Worm (Caenorhabditis elegans) whole organism, L2 larva: ENCODE data around the gene fbxb-58.

Experiments used
- C34F6.9 ChIP-seq: fragments of 150-350 bp; optimal IDR thresholded peaks from 2 replicates; lab custom pipeline; 2014; ENCODE audit warnings: missing biosample characterization, missing genetic modification characterization
- F13H6.1 ChIP-seq: sonication (generic microtip); optimal IDR thresholded peaks from 2 replicates; lab custom pipeline; 2016; ENCODE audit warnings: missing genetic modification characterization, missing compliant biosample characterization
- R02D3.7 ChIP-seq: fragments of 150-350 bp; optimal IDR thresholded peaks from 2 replicates; lab custom pipeline; 2014; ENCODE audit warnings: missing biosample characterization, missing genetic modification characterization
- Y55F3AM.14 ChIP-seq: fragments of 200-800 bp; sonication (Bioruptor generic); optimal IDR thresholded peaks from 2 replicates; lab custom pipeline; 2018; ENCODE audit warnings: mild to moderate bottlenecking, missing genetic modification characterization, missing compliant biosample characterization
- alr-1 ChIP-seq: fragments of 150-350 bp; optimal IDR thresholded peaks from 2 replicates; lab custom pipeline; 2014; ENCODE audit warnings: missing biosample characterization, missing genetic modification characterization
- ama-1 ChIP-seq: fragments of 150-350 bp; optimal IDR thresholded peaks from 2 replicates; lab custom pipeline; 2018; ENCODE audit warnings: inconsistent platforms
- blmp-1 ChIP-seq: sonication (generic microtip); optimal IDR thresholded peaks from 2 replicates; lab custom pipeline; 2017; ENCODE audit warnings: missing genetic modification characterization, mild to moderate bottlenecking, missing compliant biosample characterization, antibody characterized with exemption, moderate library complexity; ENCODE audit not compliant: insufficient read depth
- dmd-4 ChIP-seq: sonication (generic microtip); optimal IDR thresholded peaks from 2 replicates; lab custom pipeline; 2017; ENCODE audit warnings: missing biosample characterization, missing genetic modification characterization
- egl-27 ChIP-seq: sonication (generic microtip); optimal IDR thresholded peaks from 3 replicates; lab custom pipeline; 2017; ENCODE audit warnings: missing biosample characterization, missing genetic modification reagents, missing genetic modification characterization
- fos-1 ChIP-seq: fragments of 150-350 bp; optimal IDR thresholded peaks from 2 replicates; lab custom pipeline; 2014; ENCODE audit warnings: missing biosample characterization, missing genetic modification characterization
- gmeb-1 ChIP-seq: fragments of 150-350 bp; optimal IDR thresholded peaks from 2 replicates; lab custom pipeline; 2014; ENCODE audit warnings: missing biosample characterization, missing genetic modification characterization
- lin-11 ChIP-seq: fragments of 150-350 bp; sonication (generic microtip); optimal IDR thresholded peaks from 2 replicates; lab custom pipeline; 2014; ENCODE audit warnings: missing biosample characterization, missing genetic modification characterization, inconsistent platforms, mixed read lengths
- lin-39 ChIP-seq: fragments of 150-350 bp; optimal IDR thresholded peaks from 2 replicates; lab custom pipeline; 2014; ENCODE audit warnings: missing biosample characterization, missing genetic modification reagents, missing genetic modification characterization
- lsy-2 ChIP-seq, 2 experiments: fragments of 150-350 bp in 1 of 2; sonication (generic microtip) in 1 of 2; optimal IDR thresholded peaks; 2 replicates each; lab custom pipeline; 2014 to 2017; ENCODE audit warnings: missing biosample characterization in 2 of 2, missing genetic modification characterization in 2 of 2
- mbf-1 ChIP-seq: sonication (generic microtip); optimal IDR thresholded peaks from 2 replicates; lab custom pipeline; 2017; ENCODE audit warnings: missing biosample characterization, missing genetic modification characterization
- nhr-10 ChIP-seq: sonication (generic microtip); optimal IDR thresholded peaks from 2 replicates; lab custom pipeline; 2017; ENCODE audit warnings: missing biosample characterization, missing genetic modification characterization
- nhr-11 ChIP-seq: fragments of 150-350 bp; optimal IDR thresholded peaks from 2 replicates; lab custom pipeline; 2014; ENCODE audit warnings: missing biosample characterization, missing genetic modification characterization
- nhr-12 ChIP-seq: fragments of 150-350 bp; optimal IDR thresholded peaks from 2 replicates; lab custom pipeline; 2014; ENCODE audit warnings: missing biosample characterization, missing genetic modification characterization
- nhr-129 ChIP-seq: fragments of 150-350 bp; optimal IDR thresholded peaks from 2 replicates; lab custom pipeline; 2014; ENCODE audit warnings: missing biosample characterization, missing genetic modification characterization
- nhr-21 ChIP-seq: fragments of 150-350 bp; optimal IDR thresholded peaks from 2 replicates; lab custom pipeline; 2014; ENCODE audit warnings: missing biosample characterization, missing genetic modification characterization
- nhr-237 ChIP-seq: fragments of 150-350 bp; optimal IDR thresholded peaks from 2 replicates; lab custom pipeline; 2014; ENCODE audit warnings: missing biosample characterization, missing genetic modification characterization
- nhr-25 ChIP-seq: fragments of 150-350 bp; sonication (generic microtip); optimal IDR thresholded peaks from 3 replicates; lab custom pipeline; 2014; ENCODE audit warnings: missing biosample characterization, missing genetic modification characterization
- nhr-6 ChIP-seq: fragments of 150-350 bp; optimal IDR thresholded peaks from 2 replicates; lab custom pipeline; 2014; ENCODE audit warnings: missing biosample characterization, missing genetic modification characterization
- peb-1 ChIP-seq: fragments of 150-350 bp; optimal IDR thresholded peaks from 2 replicates; lab custom pipeline; 2014; ENCODE audit warnings: missing biosample characterization, missing genetic modification characterization
- skn-1 ChIP-seq: sonication (generic microtip); optimal IDR thresholded peaks from 2 replicates; lab custom pipeline; 2017; ENCODE audit warnings: missing biosample characterization, missing genetic modification characterization
- sma-3 ChIP-seq: sonication (generic microtip); optimal IDR thresholded peaks from 2 replicates; lab custom pipeline; 2016; ENCODE audit warnings: missing genetic modification reagents, missing genetic modification characterization, missing compliant biosample characterization
- sma-9 ChIP-seq, 2 experiments: fragments of 150-350 bp in 1 of 2; sonication (generic microtip) in 1 of 2; optimal IDR thresholded peaks; 2 replicates each; lab custom pipeline; 2014 to 2016; ENCODE audit warnings: missing genetic modification characterization in 2 of 2, mild to moderate bottlenecking in 1 of 2, missing biosample characterization in 1 of 2, missing compliant biosample characterization in 1 of 2, missing genetic modification reagents in 1 of 2, moderate library complexity in 1 of 2
- snpc-4 ChIP-seq: fragments of 150-350 bp; optimal IDR thresholded peaks from 2 replicates; lab custom pipeline; 2014; ENCODE audit warnings: missing biosample characterization, missing genetic modification characterization
- unc-39 ChIP-seq: fragments of 150-350 bp; optimal IDR thresholded peaks from 2 replicates; lab custom pipeline; 2014; ENCODE audit warnings: missing biosample characterization, missing genetic modification characterization
- unc-55 ChIP-seq: fragments of 150-350 bp; sonication (generic microtip); optimal IDR thresholded peaks from 3 replicates; lab custom pipeline; 2014; ENCODE audit warnings: missing biosample characterization, missing genetic modification reagents, missing genetic modification characterization
- unc-62 ChIP-seq: fragments of 150-350 bp; optimal IDR thresholded peaks from 2 replicates; lab custom pipeline; 2014; ENCODE audit warnings: missing biosample characterization, missing genetic modification reagents, missing genetic modification characterization
- zag-1 ChIP-seq: fragments of 150-350 bp; optimal IDR thresholded peaks from 2 replicates; lab custom pipeline; 2014; ENCODE audit warnings: missing biosample characterization, missing genetic modification characterization
- ztf-1 ChIP-seq: fragments of 200-800 bp; sonication (Bioruptor generic); conservative IDR thresholded peaks from 2 replicates; pipeline ENCODE4 v1.3.6; 2022; ENCODE audit warnings: missing genetic modification characterization, missing compliant biosample characterization
- ztf-11 ChIP-seq: sonication (generic microtip); optimal IDR thresholded peaks from 2 replicates; lab custom pipeline; 2017; ENCODE audit warnings: missing biosample characterization, missing genetic modification characterization
- ztf-4 ChIP-seq: fragments of 150-350 bp; optimal IDR thresholded peaks from 2 replicates; lab custom pipeline; 2014; ENCODE audit warnings: missing biosample characterization, missing genetic modification characterization

Gene fbxb-58

DNA sequence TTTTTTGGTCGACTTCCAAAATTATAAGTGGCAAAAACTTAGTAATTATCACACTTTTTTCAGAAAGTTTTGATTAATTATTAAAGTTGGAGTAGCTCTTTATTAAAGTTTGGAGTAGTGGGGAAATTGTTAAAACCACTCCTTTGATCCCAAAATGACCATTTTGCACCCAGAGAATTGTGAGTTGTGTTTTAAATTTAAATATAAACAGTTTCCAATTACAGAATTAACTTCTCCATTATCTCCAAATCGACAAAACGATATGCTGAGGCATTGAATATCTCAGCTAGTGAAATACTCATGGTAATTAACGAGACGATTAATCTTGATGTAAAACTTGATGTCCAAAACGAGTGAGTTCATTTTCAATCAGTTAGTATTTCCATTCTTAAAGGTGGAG lies at the start of gene fbxb-58:
Gene fbxb-58, plus strand, starts transcription at position 301 of the 400 bp plus-strand sequence.
- TF ChIP-seq blmp-1 (tag; lab: Kevin White, UChicago), result no peak
- no peak for TF ChIP-seq nhr-237 (tag; lab: Kevin White, UChicago)
- no peak for TF ChIP-seq nhr-6 (tag; lab: Kevin White, UChicago)
- no peak for TF ChIP-seq skn-1 (tag; lab: Kevin White, UChicago)
- no peak for TF ChIP-seq dmd-4
- no peak for TF ChIP-seq ztf-4 (tag; lab: Kevin White, UChicago)
- no peak for TF ChIP-seq sma-3 (GFP tag; lab: Kevin White, UChicago)
- no peak for TF ChIP-seq unc-39 (tag; lab: Kevin White, UChicago)
- no peak for TF ChIP-seq nhr-129 (tag; lab: Kevin White, UChicago)
- TF ChIP-seq unc-55 (GFP tag; lab: Kevin White, UChicago), result no peak
- TF ChIP-seq ztf-1 (GFP tag; lab: Robert Waterston, UW), result no peak
- TF ChIP-seq mbf-1 (tag; lab: Kevin White, UChicago), result no peak
- no peak for TF ChIP-seq lin-39 (tag; lab: Kevin White, UChicago)
- no peak for TF ChIP-seq nhr-10
- TF ChIP-seq sma-9 (GFP tag; optimal IDR thresholded peaks at IDR 0.05; lab: Kevin White, UChicago), result no peak
- TF ChIP-seq sma-9 (tag; optimal IDR thresholded peaks at IDR 0.05; lab: Kevin White, UChicago), result no peak
- TF ChIP-seq C34F6.9 (tag; lab: Kevin White, UChicago), result no peak
- no peak for TF ChIP-seq nhr-21
- TF ChIP-seq Y55F3AM.14 (GFP tag; lab: Kevin White, UChicago), result no peak

DNA sequence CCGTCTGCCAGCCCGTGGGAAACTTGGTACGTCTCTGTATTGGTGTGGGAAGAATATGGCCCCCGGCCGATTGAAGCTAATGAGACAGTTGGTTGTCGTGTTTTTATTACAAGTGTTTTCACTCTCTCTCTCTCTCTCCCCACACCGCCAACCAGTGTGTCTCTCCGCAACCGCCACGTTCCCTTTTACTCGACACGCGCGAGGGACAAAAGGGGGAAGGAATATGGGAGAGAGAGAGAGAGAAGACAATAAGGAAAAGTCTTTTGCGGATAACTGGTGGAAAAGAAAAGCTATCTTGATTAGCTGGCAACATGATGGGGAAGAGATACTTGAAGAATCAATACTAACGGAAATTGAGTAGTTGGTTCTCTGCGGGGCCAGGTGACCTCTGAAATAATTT lies 49.3 kb upstream of the fbxb-58 start:
- TF ChIP-seq Y55F3AM.14 (GFP tag; lab: Kevin White, UChicago) (peak; percentile 10), nhr-21 (peak; percentile 10), nhr-25 (peak; percentile 12), ztf-1 (GFP tag; lab: Robert Waterston, UW) (no peak), blmp-1 (tag; lab: Kevin White, UChicago) (peak; percentile 41)
- TF ChIP-seq, all 48 proteins: peak for 4

DNA sequence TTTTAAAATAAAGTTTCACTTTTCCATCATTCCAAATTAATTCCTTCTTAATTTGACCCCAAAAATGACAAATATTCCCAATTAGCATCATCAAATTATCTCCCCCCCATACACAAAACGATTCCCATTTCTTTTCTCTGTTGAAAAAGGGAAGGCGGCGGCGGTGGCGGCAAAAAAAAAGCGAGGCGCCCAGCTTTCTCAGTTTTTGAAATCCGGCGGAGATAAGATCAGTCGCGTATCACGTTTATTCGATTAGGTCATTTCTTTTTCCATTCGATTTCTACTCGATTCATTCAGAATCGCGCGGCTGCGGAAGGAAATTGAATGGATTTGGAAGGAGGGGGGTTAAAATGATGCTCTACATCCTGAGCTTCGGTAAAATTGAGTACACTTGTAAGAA lies 44.0 kb upstream of the fbxb-58 start:
- TF ChIP-seq ztf-1 (GFP tag; lab: Robert Waterston, UW) (no peak), zag-1 (no peak), nhr-25 (no peak), dmd-4 (no peak), sma-3 (GFP tag; lab: Kevin White, UChicago) (no peak), nhr-11 (tag; lab: Kevin White, UChicago) (no peak), R02D3.7 (tag; lab: Kevin White, UChicago) (no peak), ama-1 (lab: Kevin White, UChicago) (no peak), peb-1 (tag; lab: Kevin White, UChicago) (no peak), Y55F3AM.14 (GFP tag; lab: Kevin White, UChicago) (no peak), unc-62 (GFP tag; lab: Kevin White, UChicago) (no peak), nhr-6 (tag; lab: Kevin White, UChicago) (no peak), alr-1 (tag; lab: Kevin White, UChicago) (no peak)
- TF ChIP-seq, all 48 proteins: peak for 0

DNA sequence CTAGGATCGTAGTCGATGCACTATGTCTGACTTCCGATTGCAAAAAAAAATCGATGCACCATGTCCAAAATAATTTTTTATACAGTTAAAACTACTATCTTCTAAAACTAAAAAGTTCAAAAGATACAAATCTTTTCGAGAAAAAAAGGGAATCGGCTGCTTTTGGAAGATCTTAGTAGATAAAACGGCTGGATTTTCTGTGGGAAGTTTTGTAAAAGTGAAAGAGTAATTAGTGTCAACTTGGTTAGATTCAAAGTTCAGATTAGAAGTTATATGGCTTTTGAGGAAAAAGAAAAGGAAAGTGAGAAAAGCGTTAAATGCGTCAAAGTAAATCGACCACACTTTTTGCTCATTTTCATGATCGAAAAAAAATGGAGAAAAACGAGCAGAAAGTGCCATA lies 40.9 kb upstream of the fbxb-58 start:
- TF ChIP-seq egl-27 (no peak), ztf-11 (no peak), gmeb-1 (no peak), dmd-4 (no peak), F13H6.1 (tag; lab: Kevin White, UChicago) (no peak), unc-55 (GFP tag; lab: Kevin White, UChicago) (no peak), lsy-2 (tag; optimal IDR thresholded peaks at IDR 0.05; lab: Kevin White, UChicago) (no peak), unc-62 (GFP tag; lab: Kevin White, UChicago) (no peak), fos-1 (tag; lab: Kevin White, UChicago) (no peak), nhr-25 (no peak), blmp-1 (tag; lab: Kevin White, UChicago) (no peak), R02D3.7 (tag; lab: Kevin White, UChicago) (no peak), lin-11 (no peak), snpc-4 (tag; lab: Kevin White, UChicago) (no peak), nhr-21 (no peak), nhr-12 (tag; lab: Kevin White, UChicago) (no peak)
